Worm (Caenorhabditis elegans): ENCODE data around the gene Y53G8AR.5.

- TF ChIP-seq eyg-1 (tag; optimal IDR thresholded peaks at IDR 0.05) = no peak
- TF ChIP-seq hlh-6 (tag; optimal IDR thresholded peaks at IDR 0.05) = no peak
- TF ChIP-seq madf-2 (tag; optimal IDR thresholded peaks at IDR 0.05) = no peak
- no peak for TF ChIP-seq hlh-15 (tag; optimal IDR thresholded peaks at IDR 0.05)
- no peak for TF ChIP-seq fkh-10 (GFP tag; optimal IDR thresholded peaks at IDR 0.05)
- no peak for TF ChIP-seq ets-4 (tag; optimal IDR thresholded peaks at IDR 0.05)
Measured at ce11 chrIII:3311607-3312006, 14.4 kb downstream of the Y53G8AR.5 start.

Data from whole organism, late embryonic.